Worm (Caenorhabditis elegans): ENCODE measurements around the gene col-178.

col-178 gene

ce11 chrX:11249392-11249791 is 50.1 kb downstream of the col-178 start:
- TF ChIP-seq aly-2 (tag; optimal IDR thresholded peaks at IDR 0.05) = no peak
- TF ChIP-seq nhr-23 (tag; optimal IDR thresholded peaks at IDR 0.05) = peak; percentile 25
- TF ChIP-seq egl-5 (tag; optimal IDR thresholded peaks at IDR 0.05) = peak; percentile 19
- no peak for TF ChIP-seq ceh-82 (tag; optimal IDR thresholded peaks at IDR 0.05)
- TF ChIP-seq sea-2 (GFP tag; optimal IDR thresholded peaks at IDR 0.05) = no peak
- no peak for TF ChIP-seq nhr-12 (tag; optimal IDR thresholded peaks at IDR 0.05)
- no peak for TF ChIP-seq ceh-9 (tag; optimal IDR thresholded peaks at IDR 0.05)

All from whole organism, L3 larva.